Worm (Caenorhabditis elegans): ENCODE results near the gene cpsf-2.

Gene cpsf-2

ce11 chrV:7193562-7193961 lies 14.6 kb downstream of the cpsf-2 start, which contains the start of gene F09G2.8:
Gene F09G2.8, minus strand, starts transcription at chrV:7193662.
- TF ChIP-seq madf-6 (GFP tag; IDR thresholded peaks at IDR 0.05) = 0 out of 2 replicates have a peak, but pooled peaks have one; percentile 11
- no peak for TF ChIP-seq F49E8.2 (tag; optimal IDR thresholded peaks at IDR 0.05; ENCODE audit: insufficient read depth)

DNA sequence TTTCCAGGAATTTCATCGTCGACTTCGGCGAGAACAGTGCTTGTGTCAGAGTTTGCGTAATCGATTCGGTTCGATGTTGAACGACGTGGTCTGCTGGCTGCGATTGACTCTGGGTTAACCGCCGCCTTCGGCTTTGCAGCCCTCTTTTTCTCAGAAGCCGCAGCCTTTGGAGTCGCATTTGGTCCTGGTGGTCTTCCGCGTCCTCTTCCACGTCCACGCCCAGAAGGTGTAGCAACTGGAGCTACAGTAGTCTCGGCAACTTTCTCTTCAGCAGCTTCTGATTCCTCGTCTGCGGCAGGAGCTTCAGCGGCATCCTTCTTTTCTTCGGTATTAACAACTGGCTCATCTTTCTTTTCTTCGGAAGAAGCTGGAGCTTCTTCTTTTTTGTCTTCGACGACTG lies 15.8 kb downstream of the cpsf-2 start:
- TF ChIP-seq tbx-9 (tag; optimal IDR thresholded peaks at IDR 0.05; ENCODE audit: borderline replicate concordance) = no peak
- no peak for TF ChIP-seq B0261.1 (tag; optimal IDR thresholded peaks at IDR 0.05)
- no peak for TF ChIP-seq hlh-12 (tag; optimal IDR thresholded peaks at IDR 0.05)
- no peak for TF ChIP-seq F57C9.4 (tag; optimal IDR thresholded peaks at IDR 0.05)
- TF ChIP-seq sptf-2 (GFP tag; optimal IDR thresholded peaks at IDR 0.05) = no peak
- no peak for TF ChIP-seq Y53F4B.3 (GFP tag; IDR thresholded peaks at IDR 0.05)
- no peak for TF ChIP-seq let-607 (tag; optimal IDR thresholded peaks at IDR 0.05)
- TF ChIP-seq ceh-79 (tag; optimal IDR thresholded peaks at IDR 0.05) = no peak
- TF ChIP-seq snpc-4 (GFP tag; optimal IDR thresholded peaks at IDR 0.05) = no peak
- TF ChIP-seq snpc-4 (tag; optimal IDR thresholded peaks at IDR 0.05) = no peak
- no peak for TF ChIP-seq tlf-1 (GFP tag; optimal IDR thresholded peaks at IDR 0.05)
- TF ChIP-seq F49E8.2 (tag; optimal IDR thresholded peaks at IDR 0.05; ENCODE audit: insufficient read depth) = no peak
- TF ChIP-seq madf-6 (GFP tag; IDR thresholded peaks at IDR 0.05) = no peak
- TF ChIP-seq cebp-1 (GFP tag; IDR thresholded peaks at IDR 0.05) = no peak
- no peak for TF ChIP-seq cebp-1 (tag; optimal IDR thresholded peaks at IDR 0.05)
- no peak for TF ChIP-seq madf-8 (GFP tag; conservative IDR thresholded peaks at IDR 0.05)
- TF ChIP-seq madf-3 (GFP tag; IDR thresholded peaks at IDR 0.05) = no peak
- no peak for TF ChIP-seq lag-1 (GFP tag; IDR thresholded peaks at IDR 0.05)
- 0 out of 2 replicates have a peak, but pooled peaks have one; percentile 11 for TF ChIP-seq pbrm-1 (GFP tag; IDR thresholded peaks at IDR 0.05)
- no peak for TF ChIP-seq snpc-3.4 (tag; optimal IDR thresholded peaks at IDR 0.05)
- no peak for TF ChIP-seq ZK185.1 (tag; optimal IDR thresholded peaks at IDR 0.05; ENCODE audit: poor library complexity, severe bottlenecking)
- TF ChIP-seq sea-2 (GFP tag; IDR thresholded peaks at IDR 0.05) = no peak
- no peak for TF ChIP-seq nfyb-1 (GFP tag; IDR thresholded peaks at IDR 0.05)
- TF ChIP-seq xnd-1 (tag; optimal IDR thresholded peaks at IDR 0.05) = no peak
- TF ChIP-seq rpc-1 (optimal IDR thresholded peaks at IDR 0.05) = no peak
- TF ChIP-seq rpc-1 (tag; optimal IDR thresholded peaks at IDR 0.05) = no peak
- no peak for TF ChIP-seq attf-6 (GFP tag; IDR thresholded peaks at IDR 0.05)
- TF ChIP-seq egrh-3 (GFP tag; IDR thresholded peaks at IDR 0.05) = 0 out of 2 replicates have a peak, but pooled peaks have one; percentile 22
- TF ChIP-seq dpff-1 (tag; optimal IDR thresholded peaks at IDR 0.05) = no peak
- peak; percentile 66; the same call in 1 of the 2 replicates for TF ChIP-seq zfh-2 (GFP tag; conservative IDR thresholded peaks at IDR 0.05)

DNA sequence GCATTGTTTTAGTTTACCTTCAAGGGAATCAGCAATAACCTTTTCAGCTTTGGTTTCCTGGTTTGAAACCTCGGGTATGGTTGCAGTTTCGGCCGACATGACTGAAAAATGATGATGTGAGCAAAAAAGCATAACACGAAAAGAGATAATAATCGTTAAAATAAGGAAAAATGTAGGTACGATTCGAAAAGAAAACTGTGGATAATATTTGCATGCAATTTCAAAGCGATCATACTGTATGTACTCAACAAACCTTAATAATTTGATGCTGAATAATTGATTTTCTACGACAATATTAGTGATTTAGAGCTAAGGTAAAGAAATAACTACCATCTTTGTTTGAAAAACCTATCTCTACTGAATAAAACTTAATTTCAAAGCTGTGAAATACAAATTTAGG lies 17.1 kb downstream of the cpsf-2 start, which contains the start of gene attf-2:
TSS of gene attf-2 (minus strand) at position 101 of the 400 bp plus-strand sequence.
- no peak for TF ChIP-seq let-607 (tag; optimal IDR thresholded peaks at IDR 0.05)
- TF ChIP-seq madf-3 (GFP tag; IDR thresholded peaks at IDR 0.05) = 0 out of 2 replicates have a peak, but pooled peaks have one; percentile 22

ce11 chrV:7196498-7196966 lies 17.6 kb downstream of the cpsf-2 start, which contains the start of gene F09G2.2:
Gene F09G2.2, plus strand, starts transcription at chrV:7196916.
- TF ChIP-seq egrh-3 (GFP tag; IDR thresholded peaks at IDR 0.05) (peak; percentile 58), nhr-80 (tag; optimal IDR thresholded peaks at IDR 0.05) (peak; percentile 90), C06A6.2 (GFP tag; conservative IDR thresholded peaks at IDR 0.05) (no peak; the same call in 1 of the 2 replicates), cebp-1 (GFP tag; IDR thresholded peaks at IDR 0.05) (peak; percentile 78), cebp-1 (tag; optimal IDR thresholded peaks at IDR 0.05) (peak; percentile 91), ama-1 (optimal IDR thresholded peaks at IDR 0.05) (no peak), ama-1 (GFP tag; optimal IDR thresholded peaks at IDR 0.05) (no peak), F57A8.1 (GFP tag; optimal IDR thresholded peaks at IDR 0.05) (no peak), cebp-2 (GFP tag; IDR thresholded peaks at IDR 0.05) (no peak), atf-7 (tag; optimal IDR thresholded peaks at IDR 0.05) (peak; percentile 14), madf-10 (tag; optimal IDR thresholded peaks at IDR 0.05) (peak; percentile 78), ztf-3 (GFP tag; optimal IDR thresholded peaks at IDR 0.05) (no peak), mel-28 (tag; optimal IDR thresholded peaks at IDR 0.05; ENCODE audit: borderline replicate concordance) (no peak), tbx-9 (tag; optimal IDR thresholded peaks at IDR 0.05; ENCODE audit: borderline replicate concordance) (no peak), F22D6.2 (tag; optimal IDR thresholded peaks at IDR 0.05) (peak; percentile 57), Y56A3A.18 (GFP tag; IDR thresholded peaks at IDR 0.05) (no peak), ceh-91 (GFP tag; IDR thresholded peaks at IDR 0.05) (peak; percentile 82), fkh-3 (tag; optimal IDR thresholded peaks at IDR 0.05) (no peak), hmg-1.2 (GFP tag; IDR thresholded peaks at IDR 0.05) (peak; percentile 99)
